Fruit fly (Drosophila melanogaster) whole organism, wandering third instar larva: Measurements from ENCODE around the gene CG13403.

Experiments used
- Abd-B ChIP-seq: fragments of >200 bp; optimal IDR thresholded peaks from 2 replicates; lab custom pipeline; 2017; ENCODE audit warnings: missing biosample characterization, missing genetic modification characterization
- CG32264 ChIP-seq: fragments of 200-800 bp; sonication (Bioruptor generic); optimal IDR thresholded peaks from 2 replicates; lab custom pipeline; 2016; ENCODE audit warnings: missing biosample characterization, missing genetic modification characterization
- CG9705 ChIP-seq: fragments of 200-800 bp; sonication (Bioruptor generic); optimal IDR thresholded peaks from 2 replicates; lab custom pipeline; 2018; ENCODE audit warnings: missing biosample characterization, mild to moderate bottlenecking, missing genetic modification characterization
- CrebA ChIP-seq: fragments of 200-800 bp; sonication (Bioruptor generic); optimal IDR thresholded peaks from 2 replicates; lab custom pipeline; 2016; ENCODE audit warnings: missing biosample characterization, mild to moderate bottlenecking, missing genetic modification characterization, borderline replicate concordance
- Dfd ChIP-seq: fragments of >200 bp; optimal IDR thresholded peaks from 2 replicates; lab custom pipeline; 2017; ENCODE audit warnings: missing biosample characterization, missing genetic modification characterization
- Dif ChIP-seq: fragments of 200-275, 200-300 bp; sonication (Bioruptor generic); optimal IDR thresholded peaks from 2 replicates; lab custom pipeline; 2018; ENCODE audit warnings: missing biosample characterization, missing genetic modification characterization; ENCODE audit not compliant: partially characterized antibody
- GATAd ChIP-seq: sonication (Bioruptor generic); optimal IDR thresholded peaks from 2 replicates; lab custom pipeline; 2016; ENCODE audit warnings: missing biosample characterization, missing genetic modification characterization
- HLH106 ChIP-seq: fragments of 200-800 bp; optimal IDR thresholded peaks from 3 replicates; lab custom pipeline; 2019; ENCODE audit warnings: missing biosample characterization, mild to moderate bottlenecking, missing genetic modification characterization, moderate library complexity
- Hnf4 ChIP-seq: fragments of 200-800 bp; sonication (Bioruptor generic); optimal IDR thresholded peaks from 2 replicates; lab custom pipeline; 2016; ENCODE audit warnings: missing biosample characterization, mild to moderate bottlenecking, missing genetic modification characterization
- Hr78 ChIP-seq: fragments of >200 bp; optimal IDR thresholded peaks from 2 replicates; lab custom pipeline; 2017; ENCODE audit warnings: missing biosample characterization, missing genetic modification characterization
- Hr83 ChIP-seq: fragments of 200-300 bp; sonication (Bioruptor generic); optimal IDR thresholded peaks from 2 replicates; lab custom pipeline; 2016; ENCODE audit warnings: missing biosample characterization, mild to moderate bottlenecking, missing genetic modification characterization, moderate library complexity; ENCODE audit not compliant: poor library complexity, severe bottlenecking
- Jra ChIP-seq: sonication (Bioruptor generic); optimal IDR thresholded peaks from 2 replicates; lab custom pipeline; 2016; ENCODE audit warnings: missing biosample characterization, missing genetic modification characterization
- Myc ChIP-seq: fragments of >200 bp; optimal IDR thresholded peaks from 2 replicates; lab custom pipeline; 2017
- OdsH ChIP-seq: fragments of 200-800 bp; sonication (Bioruptor generic); optimal IDR thresholded peaks from 2 replicates; lab custom pipeline; 2016; ENCODE audit warnings: missing biosample characterization, mild to moderate bottlenecking, missing genetic modification characterization
- Rel ChIP-seq, 2 experiments: fragments of 200-800 bp; sonication (Bioruptor generic) in 1 of 2; optimal IDR thresholded peaks; 2 replicates in 1 of 2; 3 replicates in 1 of 2; lab custom pipeline; 2016 to 2019; ENCODE audit warnings: mild to moderate bottlenecking in 2 of 2, missing biosample characterization in 2 of 2, missing genetic modification characterization in 2 of 2, moderate library complexity in 1 of 2
- Sp1 ChIP-seq: fragments of 200-800 bp; sonication (Bioruptor generic); optimal IDR thresholded peaks from 3 replicates; lab custom pipeline; 2019; ENCODE audit warnings: missing biosample characterization, mild to moderate bottlenecking, missing genetic modification characterization, moderate library complexity
- Vsx2 ChIP-seq: fragments of 200-300, 225-300 bp; sonication (Bioruptor generic); optimal IDR thresholded peaks from 2 replicates; lab custom pipeline; 2018; ENCODE audit warnings: missing biosample characterization, missing genetic modification characterization; ENCODE audit not compliant: partially characterized antibody
- brk ChIP-seq: fragments of 200-800 bp; sonication (Bioruptor generic); optimal IDR thresholded peaks from 2 replicates; lab custom pipeline; 2016; ENCODE audit warnings: missing biosample characterization, mild to moderate bottlenecking, missing genetic modification characterization
- dl ChIP-seq, 2 experiments: fragments of 175-275, 200-275 bp in 1 of 2; fragments of 200-275 bp in 1 of 2; sonication (Bioruptor generic); optimal IDR thresholded peaks; lab custom pipeline; 2018; ENCODE audit warnings: mild to moderate bottlenecking in 2 of 2, missing biosample characterization in 2 of 2, missing genetic modification characterization in 2 of 2, moderate library complexity in 2 of 2; ENCODE audit not compliant: partially characterized antibody in 2 of 2, insufficient read depth in 1 of 2
- dmrt93B ChIP-seq: fragments of 200-800 bp; sonication (Bioruptor generic); optimal IDR thresholded peaks from 2 replicates; lab custom pipeline; 2018; ENCODE audit warnings: missing biosample characterization, mild to moderate bottlenecking, missing genetic modification characterization
- dsf ChIP-seq: sonication (Bioruptor generic); optimal IDR thresholded peaks from 2 replicates; lab custom pipeline; 2016; ENCODE audit warnings: missing biosample characterization, missing genetic modification characterization, borderline replicate concordance
- ey ChIP-seq: fragments of 200-800 bp; sonication (Bioruptor generic); optimal IDR thresholded peaks from 2 replicates; lab custom pipeline; 2016; ENCODE audit warnings: missing biosample characterization, missing genetic modification characterization
- foxo ChIP-seq, 2 experiments: fragments of 200-800 bp; sonication (Bioruptor generic); optimal IDR thresholded peaks; 2 replicates in 1 of 2; 3 replicates in 1 of 2; lab custom pipeline; 2016 to 2017; ENCODE audit warnings: missing biosample characterization in 2 of 2, missing genetic modification characterization in 2 of 2
- fru ChIP-seq: fragments of 200-800 bp; sonication (Bioruptor generic); optimal IDR thresholded peaks from 3 replicates; lab custom pipeline; 2016; ENCODE audit warnings: missing biosample characterization, mild to moderate bottlenecking, missing genetic modification characterization
- h ChIP-seq: fragments of 200-800 bp; sonication (Bioruptor generic); optimal IDR thresholded peaks from 3 replicates; lab custom pipeline; 2016; ENCODE audit warnings: missing biosample characterization, mild to moderate bottlenecking, missing genetic modification characterization
- jim ChIP-seq: fragments of 175-275, 200-325 bp; sonication (Bioruptor generic); optimal IDR thresholded peaks from 2 replicates; lab custom pipeline; 2016; ENCODE audit warnings: missing biosample characterization, mild to moderate bottlenecking, missing genetic modification characterization
- pan ChIP-seq: fragments of >200 bp; optimal IDR thresholded peaks from 2 replicates; lab custom pipeline; 2017
- psq ChIP-seq: fragments of 200-800 bp; sonication (Bioruptor generic); optimal IDR thresholded peaks from 3 replicates; lab custom pipeline; 2017; ENCODE audit warnings: missing biosample characterization, mild to moderate bottlenecking, missing genetic modification characterization, moderate library complexity
- rgr ChIP-seq: fragments of 200-800 bp; sonication (Bioruptor generic); optimal IDR thresholded peaks from 3 replicates; lab custom pipeline; 2016; ENCODE audit warnings: missing biosample characterization, mild to moderate bottlenecking, missing genetic modification characterization
- sage ChIP-seq: fragments of 200-800 bp; sonication (Bioruptor generic); optimal IDR thresholded peaks from 2 replicates; lab custom pipeline; 2016; ENCODE audit warnings: missing biosample characterization, mild to moderate bottlenecking, missing genetic modification characterization
- sv ChIP-seq: fragments of 200-800 bp; sonication (Bioruptor generic); optimal IDR thresholded peaks from 3 replicates; lab custom pipeline; 2016; ENCODE audit warnings: missing biosample characterization, missing genetic modification characterization
- tai ChIP-seq: sonication (Bioruptor generic); optimal IDR thresholded peaks from 2 replicates; lab custom pipeline; 2016; ENCODE audit warnings: missing biosample characterization, missing genetic modification characterization
- usp ChIP-seq: fragments of >200 bp; optimal IDR thresholded peaks from 2 replicates; lab custom pipeline; 2017; ENCODE audit warnings: missing biosample characterization, missing genetic modification characterization
- woc ChIP-seq: sonication (Bioruptor generic); optimal IDR thresholded peaks from 2 replicates; lab custom pipeline; 2016; ENCODE audit warnings: missing biosample characterization, mild to moderate bottlenecking, missing genetic modification characterization

Gene CG13403

dm6 chrX:14212147-14212792, 20.5 kb upstream of the CG13403 start:
- TF ChIP-seq dl (GFP tag; optimal IDR thresholded peaks at IDR 0.05; lab: Kevin White, UChicago; ENCODE audit: insufficient read depth in 1 of 2, partially characterized antibody in 2 of 2) (peak; percentile 54 to 85), Vsx2 (peak; percentile 53), Dif (peak; percentile 74), pan (no peak), fru (GFP tag; lab: Kevin White, UChicago) (no peak)

dm6 chrX:14211250-14211944, 19.6 kb upstream of the CG13403 start:
- TF ChIP-seq Vsx2 (peak; percentile 24), psq (peak; percentile 55), pan (no peak), foxo (GFP tag; optimal IDR thresholded peaks at IDR 0.05; lab: Kevin White, UChicago) (peak in 1 of 2 experiments; percentile 7), h (GFP tag; lab: Kevin White, UChicago) (peak; percentile 2), CrebA (GFP tag; lab: Kevin White, UChicago) (peak; percentile 29), fru (GFP tag; lab: Kevin White, UChicago) (peak; percentile 31), Jra (GFP tag; lab: Kevin White, UChicago) (no peak), woc (GFP tag; lab: Kevin White, UChicago) (peak; percentile 23), sage (no peak), Rel (GFP tag; optimal IDR thresholded peaks at IDR 0.05; lab: Kevin White, UChicago) (no peak), Rel (tag; optimal IDR thresholded peaks at IDR 0.05; lab: Kevin White, UChicago) (peak; percentile 53), dl (GFP tag; optimal IDR thresholded peaks at IDR 0.05; lab: Kevin White, UChicago; ENCODE audit: insufficient read depth in 1 of 2, partially characterized antibody in 2 of 2) (peak in 1 of 2 experiments; percentile 44), Dif (peak; percentile 66)

dm6 chrX:14209209-14209781, 17.5 kb upstream of the CG13403 start:
- no peak for TF ChIP-seq OdsH (GFP tag; lab: Kevin White, UChicago)
- no peak for TF ChIP-seq brk (GFP tag; lab: Kevin White, UChicago)
- no peak for TF ChIP-seq usp (GFP tag; lab: Kevin White, UChicago)
- TF ChIP-seq sage = no peak
- TF ChIP-seq pan = no peak
- no peak for TF ChIP-seq tai (GFP tag; lab: Kevin White, UChicago)
- TF ChIP-seq Vsx2 = no peak
- peak; percentile 2 for TF ChIP-seq Sp1 (GFP tag; lab: Kevin White, UChicago)
- TF ChIP-seq Hnf4 = no peak
- peak; percentile 19 for TF ChIP-seq h (GFP tag; lab: Kevin White, UChicago)
- no peak for TF ChIP-seq dsf
- TF ChIP-seq foxo (GFP tag; optimal IDR thresholded peaks at IDR 0.05; lab: Kevin White, UChicago) = peak in 1 of 2 experiments; percentile 28
- TF ChIP-seq ey (GFP tag; lab: Kevin White, UChicago) = peak; percentile 20
- TF ChIP-seq Dfd (GFP tag; lab: Kevin White, UChicago) = no peak
- no peak for TF ChIP-seq Rel (GFP tag; optimal IDR thresholded peaks at IDR 0.05; lab: Kevin White, UChicago)
- TF ChIP-seq Rel (tag; optimal IDR thresholded peaks at IDR 0.05; lab: Kevin White, UChicago) = peak; percentile 62
- TF ChIP-seq Abd-B (GFP tag; lab: Kevin White, UChicago) = no peak
- no peak for TF ChIP-seq Myc (lab: Kevin White, UChicago)
- no peak for TF ChIP-seq sv
- TF ChIP-seq rgr (GFP tag; lab: Kevin White, UChicago) = no peak
- TF ChIP-seq fru (GFP tag; lab: Kevin White, UChicago) = peak; percentile 2
- no peak for TF ChIP-seq woc (GFP tag; lab: Kevin White, UChicago)
- no peak for TF ChIP-seq CG32264 (GFP tag; lab: Kevin White, UChicago)
- no peak for TF ChIP-seq CrebA (GFP tag; lab: Kevin White, UChicago)
- no peak for TF ChIP-seq dmrt93B
- no peak for TF ChIP-seq psq

dm6 chrX:14208426-14209208, 16.8 kb upstream of the CG13403 start:
- no peak for TF ChIP-seq jim (GFP tag; lab: Kevin White, UChicago)
- TF ChIP-seq dmrt93B = peak; percentile 33
- TF ChIP-seq CG9705 (GFP tag; lab: Kevin White, UChicago) = peak; percentile 17
- no peak for TF ChIP-seq pan
- TF ChIP-seq brk (GFP tag; lab: Kevin White, UChicago) = no peak
- TF ChIP-seq OdsH (GFP tag; lab: Kevin White, UChicago) = no peak
- peak; percentile 27 for TF ChIP-seq woc (GFP tag; lab: Kevin White, UChicago)
- peak; percentile 37 for TF ChIP-seq ey (GFP tag; lab: Kevin White, UChicago)
- TF ChIP-seq Jra (GFP tag; lab: Kevin White, UChicago) = no peak
- no peak for TF ChIP-seq Hr78 (GFP tag; lab: Kevin White, UChicago)
- TF ChIP-seq Hr83 (GFP tag; lab: Kevin White, UChicago) = no peak
- TF ChIP-seq CrebA (GFP tag; lab: Kevin White, UChicago) = no peak
- no peak for TF ChIP-seq dsf
- no peak for TF ChIP-seq dl (GFP tag; optimal IDR thresholded peaks at IDR 0.05; lab: Kevin White, UChicago; ENCODE audit: insufficient read depth in 1 of 2, partially characterized antibody in 2 of 2)
- peak; percentile 69 for TF ChIP-seq h (GFP tag; lab: Kevin White, UChicago)
- TF ChIP-seq tai (GFP tag; lab: Kevin White, UChicago) = no peak
- TF ChIP-seq HLH106 (tag; lab: Kevin White, UChicago) = peak; percentile 56
- no peak for TF ChIP-seq GATAd
- TF ChIP-seq psq = peak; percentile 44
- no peak for TF ChIP-seq CG32264 (GFP tag; lab: Kevin White, UChicago)
- TF ChIP-seq fru (GFP tag; lab: Kevin White, UChicago) = peak; percentile 58
- no peak for TF ChIP-seq Rel (GFP tag; optimal IDR thresholded peaks at IDR 0.05; lab: Kevin White, UChicago)
- no peak for TF ChIP-seq Rel (tag; optimal IDR thresholded peaks at IDR 0.05; lab: Kevin White, UChicago)
- TF ChIP-seq Abd-B (GFP tag; lab: Kevin White, UChicago) = no peak
- no peak for TF ChIP-seq sage
